Worm (Caenorhabditis elegans): ENCODE measurements around the gene Y77E11A.8.

DNA sequence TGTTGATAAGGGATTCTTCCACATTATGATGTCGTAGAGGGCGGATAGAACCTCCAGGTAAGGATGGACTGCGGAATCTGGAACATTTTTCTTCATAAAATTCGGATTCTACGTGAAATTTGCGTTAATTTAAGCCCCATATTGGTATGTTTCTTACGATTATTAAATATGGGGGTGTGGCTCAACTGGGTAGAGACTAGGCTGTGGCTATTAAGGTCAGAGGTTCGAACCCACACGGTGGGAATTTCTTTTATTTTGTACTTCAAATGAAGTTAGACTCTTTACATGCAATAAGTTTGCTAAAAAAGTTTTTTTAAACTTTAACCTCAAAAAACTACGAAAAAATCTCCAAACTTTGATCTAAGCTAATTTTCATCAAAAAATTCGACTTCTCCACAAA is 40.6 kb upstream of the Y77E11A.8 start:
- no peak for TF ChIP-seq aly-2 (tag; optimal IDR thresholded peaks at IDR 0.05)
- TF ChIP-seq cey-2 (tag; optimal IDR thresholded peaks at IDR 0.05; ENCODE audit: borderline replicate concordance, insufficient read depth) = no peak
- TF ChIP-seq skn-1 (tag; optimal IDR thresholded peaks at IDR 0.05) = no peak
- no peak for TF ChIP-seq ama-1 (optimal IDR thresholded peaks at IDR 0.05)

Measured in whole organism, L4 larva.